Worm (Caenorhabditis elegans) whole organism, late embryonic: ENCODE measurements around the gene Y39F10C.3.

Experiments used
- C08G9.2 ChIP-seq: sonication (generic microtip); optimal IDR thresholded peaks from 2 replicates; lab custom pipeline; 2016; ENCODE audit warnings: mild to moderate bottlenecking, missing genetic modification characterization, moderate library complexity, missing compliant biosample characterization
- C38D4.7 ChIP-seq: fragments of 200-800 bp; sonication (Bioruptor generic); optimal IDR thresholded peaks from 2 replicates; lab custom pipeline; 2018; ENCODE audit warnings: mild to moderate bottlenecking, missing genetic modification characterization, moderate library complexity, missing compliant biosample characterization
- T23F11.4 ChIP-seq: fragments of 200-800 bp; sonication (Bioruptor generic); optimal IDR thresholded peaks from 2 replicates; lab custom pipeline; 2018; ENCODE audit warnings: mild to moderate bottlenecking, missing genetic modification characterization, missing compliant biosample characterization
- ahr-1 ChIP-seq: sonication (generic microtip); optimal IDR thresholded peaks from 2 replicates; lab custom pipeline; 2016; ENCODE audit warnings: missing genetic modification characterization, missing compliant biosample characterization
- ceh-14 ChIP-seq: sonication (generic microtip); optimal IDR thresholded peaks from 2 replicates; lab custom pipeline; 2016; ENCODE audit warnings: missing genotype, missing genetic modification characterization, missing compliant biosample characterization
- ceh-18 ChIP-seq: sonication (generic microtip); optimal IDR thresholded peaks from 2 replicates; lab custom pipeline; 2016; ENCODE audit warnings: missing genetic modification characterization, missing compliant biosample characterization
- ceh-19 ChIP-seq: fragments of 200-800 bp; sonication (Bioruptor generic); optimal IDR thresholded peaks from 2 replicates; lab custom pipeline; 2018; ENCODE audit warnings: mild to moderate bottlenecking, missing genetic modification characterization, missing compliant biosample characterization
- ceh-22 ChIP-seq: sonication (generic microtip); optimal IDR thresholded peaks from 2 replicates; lab custom pipeline; 2017; ENCODE audit warnings: missing biosample characterization, missing genetic modification characterization
- ceh-24 ChIP-seq: sonication (generic microtip); optimal IDR thresholded peaks from 2 replicates; lab custom pipeline; 2016; ENCODE audit warnings: mild to moderate bottlenecking, missing genetic modification characterization, missing compliant biosample characterization
- ceh-30 ChIP-seq: fragments of 150-350 bp; optimal IDR thresholded peaks from 2 replicates; lab custom pipeline; 2014; ENCODE audit warnings: missing biosample characterization, missing genetic modification characterization
- ceh-34 ChIP-seq: sonication (generic microtip); optimal IDR thresholded peaks from 2 replicates; lab custom pipeline; 2016; ENCODE audit warnings: mild to moderate bottlenecking, missing genetic modification characterization, missing compliant biosample characterization
- ceh-6 ChIP-seq: fragments of 200-800 bp; sonication (Bioruptor generic); optimal IDR thresholded peaks from 2 replicates; lab custom pipeline; 2018; ENCODE audit warnings: mild to moderate bottlenecking, missing genetic modification characterization, missing compliant biosample characterization
- ceh-9 ChIP-seq: sonication (generic microtip); optimal IDR thresholded peaks from 2 replicates; lab custom pipeline; 2016; ENCODE audit warnings: mild to moderate bottlenecking, missing genetic modification characterization, inconsistent platforms, missing compliant biosample characterization
- che-1 ChIP-seq: sonication (generic microtip); optimal IDR thresholded peaks from 2 replicates; lab custom pipeline; 2016; ENCODE audit warnings: mild to moderate bottlenecking, missing genetic modification characterization, missing compliant biosample characterization
- dmd-4 ChIP-seq: sonication (generic microtip); optimal IDR thresholded peaks from 2 replicates; lab custom pipeline; 2016; ENCODE audit warnings: borderline replicate concordance, missing genetic modification characterization, missing compliant biosample characterization
- dve-1 ChIP-seq: sonication (generic microtip); optimal IDR thresholded peaks from 2 replicates; lab custom pipeline; 2017; ENCODE audit warnings: antibody characterized with exemption, mild to moderate bottlenecking, missing genetic modification characterization, missing compliant biosample characterization
- elt-4 ChIP-seq: sonication (generic microtip); optimal IDR thresholded peaks from 2 replicates; lab custom pipeline; 2016; ENCODE audit warnings: missing genetic modification characterization, missing compliant biosample characterization
- eyg-1 ChIP-seq: sonication (generic microtip); optimal IDR thresholded peaks from 2 replicates; lab custom pipeline; 2016; ENCODE audit warnings: missing genotype, missing genetic modification characterization, missing compliant biosample characterization
- fax-1 ChIP-seq: sonication (generic microtip); optimal IDR thresholded peaks from 2 replicates; lab custom pipeline; 2016; ENCODE audit warnings: missing genotype, missing genetic modification characterization, missing compliant biosample characterization
- fkh-10 ChIP-seq: fragments of 150-350 bp; optimal IDR thresholded peaks from 2 replicates; lab custom pipeline; 2014; ENCODE audit warnings: missing biosample characterization, missing genetic modification reagents, missing genetic modification characterization
- gmeb-2 ChIP-seq: sonication (generic microtip); optimal IDR thresholded peaks from 2 replicates; lab custom pipeline; 2016; ENCODE audit warnings: missing genetic modification characterization, inconsistent platforms, missing compliant biosample characterization
- hlh-13 ChIP-seq: fragments of 200-800 bp; sonication (Bioruptor generic); optimal IDR thresholded peaks from 2 replicates; lab custom pipeline; 2018; ENCODE audit warnings: mild to moderate bottlenecking, missing genetic modification characterization, missing compliant biosample characterization
- hlh-30 ChIP-seq: sonication (generic microtip); optimal IDR thresholded peaks from 2 replicates; lab custom pipeline; 2017; ENCODE audit warnings: antibody characterized with exemption, missing genetic modification characterization, missing compliant biosample characterization; ENCODE audit not compliant: insufficient read depth
- hlh-6 ChIP-seq: sonication (generic microtip); optimal IDR thresholded peaks from 2 replicates; lab custom pipeline; 2016; ENCODE audit warnings: missing genotype, missing genetic modification characterization, missing compliant biosample characterization
- mec-3 ChIP-seq: sonication (generic microtip); optimal IDR thresholded peaks from 2 replicates; lab custom pipeline; 2016; ENCODE audit warnings: borderline replicate concordance, missing genetic modification characterization, missing compliant biosample characterization
- nfya-1 ChIP-seq: sonication (generic microtip); optimal IDR thresholded peaks from 2 replicates; lab custom pipeline; 2017; ENCODE audit warnings: missing genetic modification characterization, mild to moderate bottlenecking, missing compliant biosample characterization, antibody characterized with exemption, moderate library complexity
- npax-4 ChIP-seq: sonication (generic microtip); optimal IDR thresholded peaks from 2 replicates; lab custom pipeline; 2016; ENCODE audit warnings: missing genetic modification characterization, missing compliant biosample characterization
- odd-2 ChIP-seq: sonication (generic microtip); optimal IDR thresholded peaks from 2 replicates; lab custom pipeline; 2017; ENCODE audit warnings: antibody characterized with exemption, mild to moderate bottlenecking, missing genetic modification characterization, missing compliant biosample characterization
- pag-3 ChIP-seq: sonication (generic microtip); optimal IDR thresholded peaks from 2 replicates; lab custom pipeline; 2016; ENCODE audit warnings: missing compliant biosample characterization, missing genetic modification characterization, borderline replicate concordance
- pax-1 ChIP-seq: fragments of 150-350 bp; optimal IDR thresholded peaks from 2 replicates; lab custom pipeline; 2014; ENCODE audit warnings: missing biosample characterization, missing genetic modification characterization
- pha-4 ChIP-seq: fragments of 150-350 bp; optimal IDR thresholded peaks from 2 replicates; lab custom pipeline; 2018; ENCODE audit warnings: missing biosample characterization, missing genetic modification reagents, missing genetic modification characterization
- pqm-1 ChIP-seq: sonication (generic microtip); optimal IDR thresholded peaks from 2 replicates; lab custom pipeline; 2016; ENCODE audit warnings: missing genetic modification characterization, missing compliant biosample characterization
- ref-2 ChIP-seq: sonication (generic microtip); optimal IDR thresholded peaks from 2 replicates; lab custom pipeline; 2016; ENCODE audit warnings: missing genetic modification characterization, missing compliant biosample characterization
- rnt-1 ChIP-seq: sonication (generic microtip); optimal IDR thresholded peaks from 2 replicates; lab custom pipeline; 2016; ENCODE audit warnings: missing genetic modification characterization, missing compliant biosample characterization
- sdc-2 ChIP-seq: sonication (generic microtip); optimal IDR thresholded peaks from 2 replicates; lab custom pipeline; 2016; ENCODE audit warnings: missing genotype, missing genetic modification characterization, missing compliant biosample characterization
- sox-4 ChIP-seq: sonication (generic microtip); optimal IDR thresholded peaks from 2 replicates; lab custom pipeline; 2017; ENCODE audit warnings: mild to moderate bottlenecking, missing genetic modification characterization, inconsistent platforms, missing compliant biosample characterization
- tbx-7 ChIP-seq: sonication (generic microtip); optimal IDR thresholded peaks from 2 replicates; lab custom pipeline; 2016; ENCODE audit warnings: missing genotype, missing genetic modification characterization, missing compliant biosample characterization
- unc-3 ChIP-seq, 2 experiments: fragments of 200-800 bp in 1 of 2; sonication (Bioruptor generic) in 1 of 2; sonication (generic microtip) in 1 of 2; conservative IDR thresholded peaks in 1 of 2; optimal IDR thresholded peaks in 1 of 2; 2 replicates each; pipeline versions ENCODE4 v1.3.6 to Lab custom; 2016 to 2022; ENCODE audit warnings: missing compliant biosample characterization in 2 of 2, missing genetic modification characterization in 2 of 2, missing genetic modification reagents in 1 of 2

Y39F10C.3 gene

ce11 chrII:667864-668263 lies 6.4 kb upstream of the Y39F10C.3 start:
- TF ChIP-seq tbx-7 (tag; lab: Kevin White, UChicago) (no peak), ceh-6 (GFP tag; lab: Kevin White, UChicago) (no peak), hlh-13 (GFP tag; lab: Kevin White, UChicago) (no peak), unc-3 (GFP tag; conservative IDR thresholded peaks at IDR 0.05; lab: Robert Waterston, UW) (no peak), unc-3 (tag; optimal IDR thresholded peaks at IDR 0.05; lab: Kevin White, UChicago) (no peak), eyg-1 (tag; lab: Kevin White, UChicago) (no peak)

- TF ChIP-seq npax-4 (tag; lab: Kevin White, UChicago), result no peak
- TF ChIP-seq ceh-30, result no peak
- no peak for TF ChIP-seq C38D4.7 (GFP tag; lab: Kevin White, UChicago)
- TF ChIP-seq odd-2 (tag; lab: Kevin White, UChicago), result no peak
- no peak for TF ChIP-seq elt-4 (tag; lab: Kevin White, UChicago)
- no peak for TF ChIP-seq ceh-18 (tag; lab: Kevin White, UChicago)
- TF ChIP-seq rnt-1 (tag; lab: Kevin White, UChicago), result no peak
- TF ChIP-seq, all 69 proteins: peak for 0
Observed at ce11 chrII:671025-671424, 3.2 kb upstream of the Y39F10C.3 start, which contains the start of gene sri-46. TSS of gene sri-46 (minus strand) at chrII:671125.

ce11 chrII:675303-675702 lies 1.1 kb downstream of the Y39F10C.3 start, which contains the start of gene Y39F10C.1:
TSS of gene Y39F10C.1 (plus strand) at chrII:675603.
- TF ChIP-seq sdc-2 (tag; lab: Kevin White, UChicago) (no peak), pha-4 (no peak), che-1 (tag; lab: Kevin White, UChicago) (no peak), fax-1 (no peak), hlh-13 (GFP tag; lab: Kevin White, UChicago) (no peak), mec-3 (no peak), gmeb-2 (tag; lab: Kevin White, UChicago) (no peak), ceh-34 (tag; lab: Kevin White, UChicago) (no peak), hlh-6 (tag; lab: Kevin White, UChicago) (no peak), C08G9.2 (tag; lab: Kevin White, UChicago) (no peak), elt-4 (tag; lab: Kevin White, UChicago) (no peak), fkh-10 (GFP tag; lab: Kevin White, UChicago) (no peak), nfya-1 (no peak)

ce11 chrII:675822-676221 lies 1.6 kb downstream of the Y39F10C.3 start:
- TF ChIP-seq pqm-1 (tag; lab: Kevin White, UChicago) (no peak), tbx-7 (tag; lab: Kevin White, UChicago) (no peak), ceh-24 (tag; lab: Kevin White, UChicago) (no peak), ref-2 (tag; lab: Kevin White, UChicago) (no peak), eyg-1 (tag; lab: Kevin White, UChicago) (no peak), odd-2 (tag; lab: Kevin White, UChicago) (no peak), elt-4 (tag; lab: Kevin White, UChicago) (no peak), unc-3 (GFP tag; conservative IDR thresholded peaks at IDR 0.05; lab: Robert Waterston, UW) (no peak), unc-3 (tag; optimal IDR thresholded peaks at IDR 0.05; lab: Kevin White, UChicago) (no peak), ceh-30 (no peak), ahr-1 (no peak), nfya-1 (no peak), hlh-6 (tag; lab: Kevin White, UChicago) (no peak)

- TF ChIP-seq eyg-1 (tag; lab: Kevin White, UChicago), result no peak
- TF ChIP-seq ceh-19 (GFP tag; lab: Kevin White, UChicago), result no peak
- TF ChIP-seq pag-3, result no peak
- TF ChIP-seq dmd-4 (tag; lab: Kevin White, UChicago), result no peak
- TF ChIP-seq hlh-6 (tag; lab: Kevin White, UChicago), result no peak
- TF ChIP-seq pax-1 (tag; lab: Kevin White, UChicago), result no peak
- TF ChIP-seq ceh-14 (tag; lab: Kevin White, UChicago), result no peak
- no peak for TF ChIP-seq gmeb-2 (tag; lab: Kevin White, UChicago)
- TF ChIP-seq sox-4 (tag; lab: Kevin White, UChicago), result no peak
- no peak for TF ChIP-seq fax-1
- no peak for TF ChIP-seq hlh-30
- TF ChIP-seq ceh-30, result no peak
- no peak for TF ChIP-seq ceh-22
- TF ChIP-seq ceh-34 (tag; lab: Kevin White, UChicago), result no peak
- no peak for TF ChIP-seq ceh-9 (tag; lab: Kevin White, UChicago)
- no peak for TF ChIP-seq T23F11.4 (GFP tag; lab: Kevin White, UChicago)
- no peak for TF ChIP-seq dve-1
Observed at ce11 chrII:678581-678980, 4.4 kb downstream of the Y39F10C.3 start, which contains the start of gene T02H6.9. TSS of gene T02H6.9 (plus strand) at chrII:678881.
